Fruit fly (Drosophila melanogaster) whole organism, prepupa: ENCODE data around the gene Orct2.

Experiments used
- CG10631 ChIP-seq: fragments of 200-800 bp; sonication (Bioruptor generic); optimal IDR thresholded peaks from 2 replicates; lab custom pipeline; 2016; ENCODE audit warnings: missing biosample characterization, missing genetic modification characterization
- CG10669 ChIP-seq: fragments of 200-800 bp; sonication (Bioruptor generic); optimal IDR thresholded peaks from 3 replicates; lab custom pipeline; 2018; ENCODE audit warnings: missing biosample characterization, mild to moderate bottlenecking, missing genetic modification characterization, moderate library complexity
- CG11762 ChIP-seq: fragments of 200-800 bp; sonication (Bioruptor generic); optimal IDR thresholded peaks from 3 replicates; lab custom pipeline; 2016; ENCODE audit warnings: missing biosample characterization, missing genetic modification characterization; ENCODE audit not compliant: insufficient read depth
- CG11902 ChIP-seq: fragments of 200-800 bp; sonication (Bioruptor generic); optimal IDR thresholded peaks from 3 replicates; lab custom pipeline; 2016; ENCODE audit warnings: missing biosample characterization, missing genetic modification characterization
- CG1621 ChIP-seq: fragments of 200-800 bp; sonication (Bioruptor generic); optimal IDR thresholded peaks from 3 replicates; lab custom pipeline; 2018; ENCODE audit warnings: missing biosample characterization, mild to moderate bottlenecking, missing genetic modification characterization
- CG3032 ChIP-seq: fragments of 200-800 bp; optimal IDR thresholded peaks from 2 replicates; lab custom pipeline; 2019; ENCODE audit warnings: missing biosample characterization, mild to moderate bottlenecking, missing genetic modification characterization, moderate library complexity
- CG31627 ChIP-seq: fragments of 200-800 bp; sonication (Bioruptor generic); optimal IDR thresholded peaks from 3 replicates; lab custom pipeline; 2016; ENCODE audit warnings: missing biosample characterization, missing genetic modification characterization
- CG3919 ChIP-seq: fragments of 200-800 bp; sonication (Bioruptor generic); optimal IDR thresholded peaks from 3 replicates; lab custom pipeline; 2016; ENCODE audit warnings: missing biosample characterization, missing genetic modification characterization
- CG4318 ChIP-seq: fragments of 200-800 bp; sonication (Bioruptor generic); optimal IDR thresholded peaks from 3 replicates; lab custom pipeline; 2017; ENCODE audit warnings: missing biosample characterization, mild to moderate bottlenecking, missing genetic modification characterization
- CG8319 ChIP-seq: fragments of 200-800 bp; sonication (Bioruptor generic); optimal IDR thresholded peaks from 3 replicates; lab custom pipeline; 2016; ENCODE audit warnings: missing biosample characterization, missing genetic modification characterization
- CG8632 ChIP-seq: fragments of 200-800 bp; sonication (Bioruptor generic); optimal IDR thresholded peaks from 3 replicates; lab custom pipeline; 2016; ENCODE audit warnings: missing biosample characterization, missing genetic modification characterization
- CG9139 ChIP-seq: fragments of 200-800 bp; sonication (Bioruptor generic); optimal IDR thresholded peaks from 3 replicates; lab custom pipeline; 2017; ENCODE audit warnings: missing biosample characterization, mild to moderate bottlenecking, missing genetic modification characterization
- Eip75B ChIP-seq: fragments of 200-800 bp; sonication (Bioruptor generic); optimal IDR thresholded peaks from 3 replicates; lab custom pipeline; 2016; ENCODE audit warnings: missing biosample characterization, missing genetic modification characterization
- Eip93F ChIP-seq: fragments of 200-800 bp; sonication (Bioruptor generic); optimal IDR thresholded peaks from 2 replicates; lab custom pipeline; 2016; ENCODE audit warnings: missing biosample characterization, mild to moderate bottlenecking, missing genetic modification characterization
- Ets21C ChIP-seq: fragments of 200-800 bp; sonication (Bioruptor generic); optimal IDR thresholded peaks from 3 replicates; lab custom pipeline; 2016; ENCODE audit warnings: missing biosample characterization, missing genetic modification characterization
- Gug ChIP-seq: fragments of 200-800 bp; sonication (Bioruptor generic); IDR thresholded peaks from 2 replicates; pipeline ENCODE4 v1.3.6; 2022; ENCODE audit warnings: missing biosample characterization, missing genetic modification characterization
- Hr38 ChIP-seq: sonication (Bioruptor generic); optimal IDR thresholded peaks from 2 replicates; lab custom pipeline; 2016; ENCODE audit warnings: missing biosample characterization, missing genetic modification characterization
- Hr39 ChIP-seq: fragments of 200-800 bp; sonication (Bioruptor generic); optimal IDR thresholded peaks from 2 replicates; lab custom pipeline; 2016; ENCODE audit warnings: missing biosample characterization, missing genetic modification characterization
- Hr4 ChIP-seq: fragments of 200-800 bp; sonication (Bioruptor generic); optimal IDR thresholded peaks from 3 replicates; lab custom pipeline; 2016; ENCODE audit warnings: missing biosample characterization, missing genetic modification characterization
- Lpt ChIP-seq: fragments of 200-800 bp; sonication (Bioruptor generic); optimal IDR thresholded peaks from 3 replicates; lab custom pipeline; 2016; ENCODE audit warnings: missing biosample characterization, missing genetic modification characterization
- Sox102F ChIP-seq: fragments of 200-800 bp; sonication (Bioruptor generic); optimal IDR thresholded peaks from 2 replicates; lab custom pipeline; 2016; ENCODE audit warnings: missing biosample characterization, mild to moderate bottlenecking, missing genetic modification characterization
- Sox14 ChIP-seq: fragments of 200-800 bp; sonication (Bioruptor generic); optimal IDR thresholded peaks from 3 replicates; lab custom pipeline; 2016; ENCODE audit warnings: missing biosample characterization, missing genetic modification characterization
- Sox15 ChIP-seq: fragments of 200-800 bp; sonication (Bioruptor generic); optimal IDR thresholded peaks from 3 replicates; lab custom pipeline; 2016; ENCODE audit warnings: missing biosample characterization, missing genetic modification characterization
- achi ChIP-seq: fragments of 200-800 bp; sonication (Bioruptor generic); optimal IDR thresholded peaks from 3 replicates; lab custom pipeline; 2016; ENCODE audit warnings: missing biosample characterization, missing genetic modification characterization
- acj6 ChIP-seq: fragments of 200-800 bp; sonication (Bioruptor generic); optimal IDR thresholded peaks from 3 replicates; lab custom pipeline; 2016; ENCODE audit warnings: missing biosample characterization, missing genetic modification characterization
- dsx ChIP-seq: fragments of 200-800 bp; optimal IDR thresholded peaks from 3 replicates; lab custom pipeline; 2019; ENCODE audit warnings: missing biosample characterization, mild to moderate bottlenecking, missing genetic modification characterization, moderate library complexity; ENCODE audit not compliant: poor library complexity, severe bottlenecking
- eg ChIP-seq: fragments of 200-800 bp; sonication (Bioruptor generic); IDR thresholded peaks from 3 replicates; pipeline ENCODE4 v1.3.6; 2022; ENCODE audit warnings: missing biosample characterization, missing genetic modification characterization
- fd59A ChIP-seq: fragments of 200-800 bp; sonication (Bioruptor generic); optimal IDR thresholded peaks from 2 replicates; lab custom pipeline; 2017; ENCODE audit warnings: missing biosample characterization, mild to moderate bottlenecking, missing genetic modification characterization, missing genetic modification reagents
- fd85E ChIP-seq: fragments of 200-800 bp; sonication (Bioruptor generic); optimal IDR thresholded peaks from 3 replicates; lab custom pipeline; 2016; ENCODE audit warnings: missing biosample characterization, missing genetic modification characterization
- lz ChIP-seq: fragments of 200-800 bp; sonication (Bioruptor generic); optimal IDR thresholded peaks from 3 replicates; lab custom pipeline; 2016; ENCODE audit warnings: missing biosample characterization, missing genetic modification characterization
- net ChIP-seq: fragments of 200-800 bp; sonication (Bioruptor generic); optimal IDR thresholded peaks from 3 replicates; lab custom pipeline; 2016; ENCODE audit warnings: missing biosample characterization, missing genetic modification characterization
- pdm3 ChIP-seq: fragments of 200-800 bp; sonication (Bioruptor generic); optimal IDR thresholded peaks from 3 replicates; lab custom pipeline; 2016; ENCODE audit warnings: missing biosample characterization, missing genetic modification characterization
- salr ChIP-seq, 2 experiments: fragments of 200-800 bp; sonication (Bioruptor generic); optimal IDR thresholded peaks; 3 replicates each; lab custom pipeline; 2016 to 2018; ENCODE audit warnings: missing biosample characterization in 2 of 2, missing genetic modification characterization in 2 of 2, mild to moderate bottlenecking in 1 of 2
- spab ChIP-seq: fragments of 200-800 bp; sonication (Bioruptor generic); optimal IDR thresholded peaks from 2 replicates; lab custom pipeline; 2017; ENCODE audit warnings: missing biosample characterization, mild to moderate bottlenecking, missing genetic modification characterization, missing genetic modification reagents
- ss ChIP-seq, 2 experiments: fragments of 200-800 bp; sonication (Bioruptor generic); optimal IDR thresholded peaks; 2 replicates in 1 of 2; 3 replicates in 1 of 2; lab custom pipeline; 2017 to 2018; ENCODE audit warnings: mild to moderate bottlenecking in 2 of 2, missing biosample characterization in 2 of 2, missing genetic modification characterization in 2 of 2, moderate library complexity in 1 of 2
- svp ChIP-seq: fragments of 200-800 bp; sonication (Bioruptor generic); peaks from one replicate; lab custom pipeline; 2016; ENCODE audit warnings: missing biosample characterization, missing genetic modification characterization
- vri ChIP-seq: fragments of 200-800 bp; sonication (Bioruptor generic); optimal IDR thresholded peaks from 3 replicates; lab custom pipeline; 2016; ENCODE audit warnings: missing biosample characterization, mild to moderate bottlenecking, missing genetic modification characterization

Gene Orct2

DNA sequence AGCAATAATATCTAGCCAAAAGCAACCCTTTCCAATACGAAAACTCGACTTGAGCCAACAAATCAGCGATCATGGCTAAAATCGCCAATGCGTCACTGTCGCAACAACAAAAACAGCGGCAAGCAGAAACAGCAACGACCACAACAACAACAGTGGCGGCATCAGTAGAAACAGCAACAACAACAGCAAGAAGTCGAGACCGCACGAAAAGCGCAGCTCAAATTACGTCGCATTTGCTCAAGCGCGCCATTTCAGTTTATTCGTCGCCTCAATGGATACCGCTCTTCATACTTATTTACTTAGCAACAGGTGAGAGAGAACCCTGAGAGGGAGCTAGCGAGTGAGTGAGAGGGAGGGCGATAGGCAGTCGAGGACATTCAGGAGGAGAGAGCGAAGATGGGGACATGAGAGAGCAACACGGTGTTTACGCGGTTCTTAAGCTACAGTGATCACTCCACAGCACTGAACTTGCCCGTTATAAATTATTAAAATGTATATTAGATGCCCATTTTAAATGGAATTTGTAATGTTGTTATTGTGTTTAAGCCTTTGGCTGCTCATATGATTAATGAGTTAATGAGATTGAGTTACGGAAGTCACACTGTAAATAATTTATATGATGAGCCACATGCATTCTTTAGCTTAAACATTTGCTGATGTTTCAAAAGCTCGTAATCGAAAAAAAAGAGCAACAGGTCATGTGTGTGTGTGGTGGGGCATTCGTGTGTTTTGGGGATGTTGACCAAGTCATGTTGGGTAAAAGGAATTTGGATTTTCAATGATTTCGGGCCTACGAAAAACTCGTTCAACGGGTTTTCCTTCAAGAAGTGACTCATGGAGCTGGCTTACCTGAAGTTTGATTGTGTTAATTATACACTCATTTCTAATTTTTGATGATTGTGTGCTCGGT, 23.0 kb downstream of the Orct2 start (continued):
- TF ChIP-seq achi (peak; percentile 96), eg (GFP tag; lab: Robert Waterston, UW) (peak; percentile 94), CG9139 (GFP tag; lab: Kevin White, UChicago) (peak; percentile 89), CG8632 (peak; percentile 97), CG3919 (GFP tag; lab: Kevin White, UChicago) (peak; percentile 99), CG31627 (GFP tag; lab: Kevin White, UChicago) (peak; percentile 99), Eip75B (peak; percentile 99), CG4318 (GFP tag; lab: Kevin White, UChicago) (peak; percentile 78), Hr39 (GFP tag; lab: Kevin White, UChicago) (peak; percentile 99), lz (GFP tag; lab: Kevin White, UChicago) (peak; percentile 99), CG8319 (GFP tag; lab: Kevin White, UChicago) (peak; percentile 83), CG11762 (GFP tag; lab: Kevin White, UChicago) (peak; percentile 96), Hr4 (GFP tag; lab: Kevin White, UChicago) (peak; percentile 90), net (GFP tag; lab: Kevin White, UChicago) (peak; percentile 97), Lpt (GFP tag; lab: Kevin White, UChicago) (peak; percentile 89), Sox14 (GFP tag; lab: Kevin White, UChicago) (peak; percentile 99), fd85E (GFP tag; lab: Kevin White, UChicago) (peak; percentile 92), salr (GFP tag; optimal IDR thresholded peaks at IDR 0.05; lab: Kevin White, UChicago) (peak; percentile 91 to 97), CG10631 (GFP tag; lab: Kevin White, UChicago) (peak; percentile 98), CG1621 (tag; lab: Kevin White, UChicago) (peak; percentile 97), vri (GFP tag; lab: Kevin White, UChicago) (peak; percentile 99), fd59A (GFP tag; lab: Kevin White, UChicago) (peak; percentile 97), Hr38 (GFP tag; lab: Kevin White, UChicago) (no peak)

DNA sequence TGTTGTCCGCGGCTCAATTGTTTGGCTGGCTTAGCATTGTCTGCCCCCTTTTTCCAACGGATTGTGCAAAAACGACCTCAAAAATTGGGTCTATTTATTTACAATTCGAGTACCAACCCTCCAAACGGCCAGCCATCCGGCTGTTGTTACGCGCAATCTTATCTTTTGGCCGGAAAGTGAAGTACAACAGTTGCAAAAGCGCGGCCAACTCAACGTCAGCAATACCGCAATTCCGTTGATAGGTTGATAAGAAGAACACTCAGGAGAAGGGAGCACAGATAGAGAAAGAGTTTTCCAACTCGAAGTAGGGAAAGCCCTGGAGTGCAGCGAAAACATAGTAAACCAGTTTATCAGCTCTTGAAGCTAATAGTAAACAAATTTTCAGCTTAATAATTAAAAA, 24.1 kb downstream of the Orct2 start:
- TF ChIP-seq Hr39 (GFP tag; lab: Kevin White, UChicago) (no peak), vri (GFP tag; lab: Kevin White, UChicago) (peak; percentile 63)

DNA sequence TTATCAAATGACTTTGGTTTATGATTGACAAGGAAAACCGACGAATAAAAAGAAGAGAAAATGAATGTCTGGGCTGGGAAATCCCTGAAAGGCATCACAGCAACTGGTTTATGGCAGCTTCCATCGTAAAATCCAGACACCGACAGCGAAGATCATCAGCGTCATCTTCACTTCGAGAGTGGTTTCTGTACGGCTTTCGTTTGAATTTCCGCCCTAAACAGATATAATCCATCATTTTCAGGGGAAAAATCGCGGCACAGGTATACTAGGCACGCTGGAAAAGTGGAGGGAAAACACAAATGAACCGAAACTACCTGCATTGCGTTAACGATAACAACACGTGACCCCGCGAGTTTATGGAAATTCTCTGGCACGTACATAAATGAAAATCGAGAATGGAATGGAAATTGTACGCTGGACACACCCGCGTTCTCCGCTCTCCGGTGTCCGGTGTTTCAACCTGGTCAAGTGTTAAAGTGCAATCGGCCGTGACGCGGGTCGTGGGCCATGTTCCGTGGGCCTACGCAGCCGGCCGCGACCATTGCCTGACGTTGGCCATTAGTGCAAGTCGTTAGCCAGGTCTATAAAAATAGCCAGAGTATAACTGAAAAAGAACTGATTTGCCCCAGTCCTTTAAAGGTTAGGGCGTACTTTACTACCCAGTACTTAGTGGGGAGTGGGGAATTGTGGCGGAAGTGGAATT, 24.8 kb downstream of the Orct2 start:
- TF ChIP-seq Hr39 (GFP tag; lab: Kevin White, UChicago) (no peak), Ets21C (GFP tag; lab: Kevin White, UChicago) (no peak), CG11762 (GFP tag; lab: Kevin White, UChicago) (no peak), CG3032 (tag; lab: Kevin White, UChicago) (no peak), Gug (GFP tag; lab: Robert Waterston, UW) (no peak), pdm3 (no peak), CG4318 (GFP tag; lab: Kevin White, UChicago) (no peak), ss (GFP tag; optimal IDR thresholded peaks at IDR 0.05; lab: Kevin White, UChicago) (no peak), Eip93F (no peak), vri (GFP tag; lab: Kevin White, UChicago) (no peak), CG11902 (no peak), svp (GFP tag; lab: Kevin White, UChicago) (no peak), Sox15 (GFP tag; lab: Kevin White, UChicago) (no peak), CG10631 (GFP tag; lab: Kevin White, UChicago) (no peak), CG31627 (GFP tag; lab: Kevin White, UChicago) (no peak), CG10669 (GFP tag; lab: Kevin White, UChicago) (no peak), spab (GFP tag; lab: Kevin White, UChicago) (no peak), dsx (no peak), acj6 (GFP tag; lab: Kevin White, UChicago) (no peak), Sox102F (GFP tag; lab: Kevin White, UChicago) (no peak)
